Worm (Caenorhabditis elegans) whole organism, L1 larva: ENCODE data around the gene ZK783.7.

ENCODE experiments used
- C04F5.9 ChIP-seq: sonication (generic microtip); optimal IDR thresholded peaks from 2 replicates; lab custom pipeline; 2016; ENCODE audit warnings: missing genetic modification characterization, missing compliant biosample characterization
- F16B12.6 ChIP-seq: fragments of 150-350 bp; optimal IDR thresholded peaks from 2 replicates; lab custom pipeline; 2014; ENCODE audit warnings: missing biosample characterization, missing genetic modification characterization
- aha-1 ChIP-seq: fragments of 150-350 bp; optimal IDR thresholded peaks from 2 replicates; lab custom pipeline; 2014; ENCODE audit warnings: missing biosample characterization, missing genetic modification characterization
- alr-1 ChIP-seq: fragments of 200-800 bp; sonication (Bioruptor generic); optimal IDR thresholded peaks from 2 replicates; lab custom pipeline; 2018; ENCODE audit warnings: borderline replicate concordance, mild to moderate bottlenecking, missing genetic modification characterization, missing compliant biosample characterization
- aly-2 ChIP-seq: fragments of 150-350 bp; optimal IDR thresholded peaks from 2 replicates; lab custom pipeline; 2014; ENCODE audit warnings: missing biosample characterization, missing genetic modification characterization
- ama-1 ChIP-seq: fragments of 150-350 bp; optimal IDR thresholded peaks from 2 replicates; lab custom pipeline; 2014
- blmp-1 ChIP-seq: fragments of 150-350 bp; optimal IDR thresholded peaks from 2 replicates; lab custom pipeline; 2014; ENCODE audit warnings: missing biosample characterization, missing genetic modification characterization
- ceh-63 ChIP-seq: fragments of 200-800 bp; sonication (Bioruptor generic); optimal IDR thresholded peaks from 2 replicates; lab custom pipeline; 2018; ENCODE audit warnings: mild to moderate bottlenecking, missing genetic modification characterization, missing compliant biosample characterization
- ceh-8 ChIP-seq: fragments of 200-800 bp; sonication (Bioruptor generic); optimal IDR thresholded peaks from 2 replicates; lab custom pipeline; 2018; ENCODE audit warnings: mild to moderate bottlenecking, missing genetic modification characterization, moderate library complexity, missing compliant biosample characterization
- ceh-82 ChIP-seq, 3 experiments: fragments of 150-350 bp in 1 of 3; sonication (generic microtip) in 2 of 3; optimal IDR thresholded peaks; 2 replicates each; lab custom pipeline; 2014 to 2017; ENCODE audit warnings: missing biosample characterization in 3 of 3, missing genetic modification characterization in 3 of 3
- ceh-88 ChIP-seq: fragments of 200-800 bp; sonication (Bioruptor generic); IDR thresholded peaks from 2 replicates; pipeline ENCODE4 v1.3.6; 2022; ENCODE audit warnings: missing genetic modification characterization, missing compliant biosample characterization
- ces-1 ChIP-seq: fragments of 150-350 bp; optimal IDR thresholded peaks from 2 replicates; lab custom pipeline; 2014; ENCODE audit warnings: missing biosample characterization, missing genetic modification reagents, missing genetic modification characterization
- dpl-1 ChIP-seq, 3 experiments: fragments of 150-350 bp in 2 of 3; sonication (generic microtip) in 1 of 3; optimal IDR thresholded peaks; 2 replicates each; lab custom pipeline; 2014 to 2017; ENCODE audit warnings: missing biosample characterization in 3 of 3, missing genetic modification characterization in 3 of 3, missing genetic modification reagents in 3 of 3
- egl-13 ChIP-seq: sonication (generic microtip); optimal IDR thresholded peaks from 2 replicates; lab custom pipeline; 2016; ENCODE audit warnings: missing genotype, missing genetic modification reagents, missing genetic modification characterization, missing compliant biosample characterization
- egl-27 ChIP-seq, 2 experiments: fragments of 150-350 bp in 1 of 2; sonication (generic microtip); optimal IDR thresholded peaks; 3 replicates each; lab custom pipeline; 2017 to 2018; ENCODE audit warnings: missing biosample characterization in 2 of 2, missing genetic modification characterization in 2 of 2, missing genetic modification reagents in 2 of 2
- ets-5 ChIP-seq: fragments of 200-800 bp; sonication (Bioruptor generic); IDR thresholded peaks from 2 replicates; pipeline ENCODE4 v1.3.6; 2022; ENCODE audit warnings: missing genetic modification characterization, missing compliant biosample characterization
- fkh-10 ChIP-seq: sonication (generic microtip); optimal IDR thresholded peaks from 2 replicates; lab custom pipeline; 2017; ENCODE audit warnings: missing biosample characterization, missing genetic modification reagents, missing genetic modification characterization
- fkh-4 ChIP-seq: sonication (generic microtip); optimal IDR thresholded peaks from 2 replicates; lab custom pipeline; 2016; ENCODE audit warnings: missing compliant biosample characterization, missing genetic modification characterization, borderline replicate concordance
- fkh-8 ChIP-seq: sonication (generic microtip); optimal IDR thresholded peaks from 2 replicates; lab custom pipeline; 2016; ENCODE audit warnings: mild to moderate bottlenecking, missing genetic modification characterization, missing compliant biosample characterization
- fos-1 ChIP-seq: fragments of 150-350 bp; optimal IDR thresholded peaks from 2 replicates; lab custom pipeline; 2014; ENCODE audit warnings: missing biosample characterization, missing genetic modification characterization
- hlh-4 ChIP-seq: sonication (generic microtip); optimal IDR thresholded peaks from 2 replicates; lab custom pipeline; 2016; ENCODE audit warnings: mild to moderate bottlenecking, missing genetic modification characterization, missing compliant biosample characterization
- isw-1 ChIP-seq: fragments of 200-800 bp; sonication (Bioruptor generic); IDR thresholded peaks from 2 replicates; pipeline ENCODE4 v1.3.6; 2022; ENCODE audit warnings: missing genetic modification characterization, missing compliant biosample characterization
- jun-1 ChIP-seq: fragments of 150-350 bp; optimal IDR thresholded peaks from 2 replicates; lab custom pipeline; 2014; ENCODE audit warnings: missing biosample characterization, missing genetic modification reagents, missing genetic modification characterization
- lin-14 ChIP-seq: fragments of 200-800 bp; sonication (Bioruptor generic); optimal IDR thresholded peaks from 2 replicates; lab custom pipeline; 2018; ENCODE audit warnings: mild to moderate bottlenecking, missing genetic modification characterization, moderate library complexity, missing compliant biosample characterization
- lin-15B ChIP-seq: fragments of 150-350 bp; sonication (generic microtip); optimal IDR thresholded peaks from 3 replicates; lab custom pipeline; 2014; ENCODE audit warnings: missing biosample characterization, missing genetic modification characterization
- lin-35 ChIP-seq, 2 experiments: fragments of 150-350 bp; optimal IDR thresholded peaks; 2 replicates each; lab custom pipeline; 2014; ENCODE audit warnings: missing biosample characterization in 2 of 2, missing genetic modification characterization in 2 of 2, missing genetic modification reagents in 2 of 2
- lin-39 ChIP-seq: fragments of 150-350 bp; optimal IDR thresholded peaks from 2 replicates; lab custom pipeline; 2014; ENCODE audit warnings: missing biosample characterization, missing genetic modification reagents, missing genetic modification characterization
- mab-9 ChIP-seq: fragments of 200-800 bp; sonication (Bioruptor generic); IDR thresholded peaks from 2 replicates; pipeline ENCODE4 v1.3.6; 2022; ENCODE audit warnings: missing genetic modification reagents, missing genetic modification characterization, missing compliant biosample characterization
- mdl-1 ChIP-seq, 2 experiments: fragments of 150-350 bp; optimal IDR thresholded peaks; 2 replicates each; lab custom pipeline; 2014 to 2017; ENCODE audit warnings: missing biosample characterization in 2 of 2, missing genetic modification characterization in 2 of 2, inconsistent platforms in 1 of 2
- mep-1 ChIP-seq: fragments of 150-350 bp; optimal IDR thresholded peaks from 2 replicates; lab custom pipeline; 2014; ENCODE audit warnings: missing biosample characterization, missing genetic modification characterization
- nhr-11 ChIP-seq: fragments of 150-350 bp; optimal IDR thresholded peaks from 2 replicates; lab custom pipeline; 2014; ENCODE audit warnings: missing biosample characterization, missing genetic modification characterization
- nhr-19 ChIP-seq: fragments of 200-800 bp; sonication (Bioruptor generic); conservative IDR thresholded peaks from 2 replicates; pipeline ENCODE4 v1.3.6; 2022; ENCODE audit warnings: missing genetic modification characterization, missing compliant biosample characterization
- nhr-20 ChIP-seq: sonication (generic microtip); optimal IDR thresholded peaks from 2 replicates; lab custom pipeline; 2016; ENCODE audit warnings: mild to moderate bottlenecking, missing genetic modification characterization, missing compliant biosample characterization
- nhr-237 ChIP-seq: fragments of 150-350 bp; optimal IDR thresholded peaks from 2 replicates; lab custom pipeline; 2014; ENCODE audit warnings: missing biosample characterization, missing genetic modification characterization
- nhr-28 ChIP-seq: fragments of 150-350 bp; optimal IDR thresholded peaks from 2 replicates; lab custom pipeline; 2014; ENCODE audit warnings: missing biosample characterization, missing genetic modification characterization
- nhr-47 ChIP-seq: sonication (generic microtip); optimal IDR thresholded peaks from 2 replicates; lab custom pipeline; 2016; ENCODE audit warnings: mild to moderate bottlenecking, missing genetic modification characterization, moderate library complexity, missing compliant biosample characterization
- nhr-71 ChIP-seq: sonication (generic microtip); optimal IDR thresholded peaks from 2 replicates; lab custom pipeline; 2016; ENCODE audit warnings: mild to moderate bottlenecking, missing genetic modification characterization, moderate library complexity, missing compliant biosample characterization
- nhr-77 ChIP-seq: fragments of 150-350 bp; optimal IDR thresholded peaks from 2 replicates; lab custom pipeline; 2014; ENCODE audit warnings: missing biosample characterization, missing genetic modification characterization
- nhr-84 ChIP-seq: sonication (generic microtip); optimal IDR thresholded peaks from 2 replicates; lab custom pipeline; 2017; ENCODE audit warnings: missing biosample characterization, missing genetic modification characterization
- nhr-85 ChIP-seq: sonication (generic microtip); peaks from one replicate; lab custom pipeline; 2016; ENCODE audit warnings: missing genetic modification characterization, inconsistent platforms, missing compliant biosample characterization
- nhr-90 ChIP-seq: sonication (generic microtip); optimal IDR thresholded peaks from 2 replicates; lab custom pipeline; 2016; ENCODE audit warnings: mild to moderate bottlenecking, missing genetic modification characterization, missing compliant biosample characterization; ENCODE audit not compliant: poor library complexity
- pag-3 ChIP-seq: sonication (generic microtip); optimal IDR thresholded peaks from 2 replicates; lab custom pipeline; 2017; ENCODE audit warnings: missing genetic modification characterization, mild to moderate bottlenecking, missing compliant biosample characterization, antibody characterized with exemption, borderline replicate concordance; ENCODE audit not compliant: insufficient read depth
- pax-3 ChIP-seq: fragments of 200-800 bp; sonication (Bioruptor generic); optimal IDR thresholded peaks from 2 replicates; lab custom pipeline; 2018; ENCODE audit warnings: mild to moderate bottlenecking, missing genetic modification characterization, moderate library complexity, missing compliant biosample characterization
- pqm-1 ChIP-seq: sonication (generic microtip); optimal IDR thresholded peaks from 3 replicates; lab custom pipeline; 2017; ENCODE audit warnings: missing biosample characterization, missing genetic modification characterization
- rnt-1 ChIP-seq: sonication (generic microtip); optimal IDR thresholded peaks from 2 replicates; lab custom pipeline; 2016; ENCODE audit warnings: mild to moderate bottlenecking, missing genetic modification characterization, moderate library complexity, missing compliant biosample characterization
- skn-1 ChIP-seq: fragments of 150-350 bp; optimal IDR thresholded peaks from 2 replicates; lab custom pipeline; 2014; ENCODE audit warnings: missing biosample characterization, missing genetic modification characterization
- sptf-1 ChIP-seq: fragments of 150-350 bp; optimal IDR thresholded peaks from 2 replicates; lab custom pipeline; 2014; ENCODE audit warnings: missing biosample characterization, missing genetic modification characterization
- unc-30 ChIP-seq: sonication (generic microtip); optimal IDR thresholded peaks from 2 replicates; lab custom pipeline; 2017; ENCODE audit warnings: missing biosample characterization, missing genetic modification characterization
- unc-86 ChIP-seq: sonication (generic microtip); optimal IDR thresholded peaks from 2 replicates; lab custom pipeline; 2016; ENCODE audit warnings: missing genetic modification characterization, missing compliant biosample characterization
- unc-98 ChIP-seq: fragments of 200-800 bp; sonication (Bioruptor generic); IDR thresholded peaks from 2 replicates; pipeline ENCODE4 v1.3.6; 2022; ENCODE audit warnings: missing genetic modification characterization, missing compliant biosample characterization
- zag-1 ChIP-seq: fragments of 150-350 bp; optimal IDR thresholded peaks from 2 replicates; lab custom pipeline; 2014; ENCODE audit warnings: missing biosample characterization, missing genetic modification characterization
- zip-4 ChIP-seq: fragments of 200-800 bp; sonication (Bioruptor generic); optimal IDR thresholded peaks from 2 replicates; lab custom pipeline; 2018; ENCODE audit warnings: mild to moderate bottlenecking, missing genetic modification characterization, moderate library complexity, missing compliant biosample characterization
- ztf-11 ChIP-seq, 2 experiments: sonication (generic microtip); optimal IDR thresholded peaks; 2 replicates each; lab custom pipeline; 2016 to 2017; ENCODE audit warnings: missing genetic modification characterization in 2 of 2, missing biosample characterization in 1 of 2, missing compliant biosample characterization in 1 of 2
- ztf-4 ChIP-seq: fragments of 150-350 bp; optimal IDR thresholded peaks from 2 replicates; lab custom pipeline; 2014; ENCODE audit warnings: missing biosample characterization, missing genetic modification characterization

The ZK783.7 gene

ce11 chrIII:7645075-7645474 lies 11.4 kb upstream of the ZK783.7 start (continued):
- TF ChIP-seq isw-1 (GFP tag; lab: Robert Waterston, UW) (no peak), ztf-4 (tag; lab: Kevin White, UChicago) (no peak), unc-30 (tag; lab: Kevin White, UChicago) (no peak), jun-1 (tag; lab: Kevin White, UChicago) (no peak), blmp-1 (tag; lab: Kevin White, UChicago) (peak; percentile 60), lin-15B (no peak), nhr-71 (peak; percentile 61), ceh-82 (tag; optimal IDR thresholded peaks at IDR 0.05; lab: Kevin White, UChicago) (no peak), zip-4 (no peak), egl-13 (tag; lab: Kevin White, UChicago) (no peak), pag-3 (peak; percentile 15), pqm-1 (no peak), hlh-4 (tag; lab: Kevin White, UChicago) (no peak), C04F5.9 (tag; lab: Kevin White, UChicago) (no peak), ceh-8 (GFP tag; lab: Kevin White, UChicago) (no peak), nhr-237 (tag; lab: Kevin White, UChicago) (no peak), lin-35 (GFP tag; optimal IDR thresholded peaks at IDR 0.05; lab: Kevin White, UChicago) (no peak), pax-3 (no peak), sptf-1 (tag; lab: Kevin White, UChicago) (no peak), nhr-28 (tag; lab: Kevin White, UChicago) (no peak), nhr-19 (0 out of 2 replicates have a peak, but pooled peaks have one; percentile 2), nhr-20 (tag; lab: Kevin White, UChicago) (peak; percentile 67), fkh-4 (tag; lab: Kevin White, UChicago) (no peak), fkh-10 (GFP tag; lab: Kevin White, UChicago) (no peak), ets-5 (no peak), zag-1 (no peak), lin-39 (tag; lab: Kevin White, UChicago) (peak; percentile 24), nhr-85 (tag; lab: Kevin White, UChicago) (peak; percentile 95), egl-27 (tag; optimal IDR thresholded peaks at IDR 0.05; lab: Kevin White, UChicago) (no peak), aha-1 (tag; lab: Kevin White, UChicago) (no peak), rnt-1 (tag; lab: Kevin White, UChicago) (peak; percentile 38), dpl-1 (GFP tag; optimal IDR thresholded peaks at IDR 0.05; lab: Kevin White, UChicago) (peak in 1 of 3 experiments; percentile 11), fos-1 (tag; lab: Kevin White, UChicago) (no peak), mep-1 (tag; lab: Kevin White, UChicago) (peak; percentile 37), nhr-11 (tag; lab: Kevin White, UChicago) (no peak), alr-1 (tag; lab: Kevin White, UChicago) (no peak), ztf-11 (tag; optimal IDR thresholded peaks at IDR 0.05; lab: Kevin White, UChicago) (no peak), unc-86 (no peak), skn-1 (tag; lab: Kevin White, UChicago) (no peak), lin-14 (GFP tag; lab: Kevin White, UChicago) (peak; percentile 81), F16B12.6 (tag; lab: Kevin White, UChicago) (no peak), aly-2 (tag; lab: Kevin White, UChicago) (no peak), nhr-77 (tag; lab: Kevin White, UChicago) (no peak), nhr-47 (no peak), ama-1 (no peak), ces-1 (GFP tag; lab: Kevin White, UChicago) (no peak), unc-98 (GFP tag; lab: Robert Waterston, UW) (no peak), mdl-1 (tag; optimal IDR thresholded peaks at IDR 0.05; lab: Kevin White, UChicago) (no peak), ceh-88 (GFP tag; lab: Robert Waterston, UW) (no peak), fkh-8 (tag; lab: Kevin White, UChicago) (no peak), mab-9 (GFP tag; lab: Robert Waterston, UW) (no peak), nhr-90 (tag; lab: Kevin White, UChicago) (peak; percentile 15), ceh-63 (no peak), nhr-84 (tag; lab: Kevin White, UChicago) (no peak)
